Fruit fly (Drosophila melanogaster) whole organism, embryonic: Measurements from ENCODE around the gene CG13984.

Source experiments
- BEAF-32 ChIP-seq: fragments of 200-800 bp; sonication (Bioruptor generic); optimal IDR thresholded peaks from 3 replicates; lab custom pipeline; 2017; ENCODE audit warnings: missing biosample characterization, missing genetic modification characterization, mild to moderate bottlenecking, moderate library complexity, missing genetic modification reagents
- CG11093 ChIP-seq: fragments of 200-800 bp; sonication (Bioruptor generic); IDR thresholded peaks from 3 replicates; pipeline ENCODE4 v1.3.6; 2022; ENCODE audit warnings: missing biosample characterization, missing genetic modification characterization
- CG11504 ChIP-seq: fragments of 200-800 bp; sonication (Bioruptor generic); optimal IDR thresholded peaks from 3 replicates; lab custom pipeline; 2019; ENCODE audit warnings: missing biosample characterization, mild to moderate bottlenecking, missing genetic modification characterization, moderate library complexity
- CG12659 ChIP-seq: fragments of 200-800 bp; sonication (Bioruptor generic); optimal IDR thresholded peaks from 3 replicates; lab custom pipeline; 2017; ENCODE audit warnings: mild to moderate bottlenecking, missing biosample characterization, missing genetic modification reagents, missing genetic modification characterization
- CG13296 ChIP-seq: fragments of 200-800 bp; sonication (Bioruptor generic); optimal IDR thresholded peaks from 3 replicates; lab custom pipeline; 2018; ENCODE audit warnings: missing biosample characterization, mild to moderate bottlenecking, missing genetic modification characterization
- CG14667 ChIP-seq: fragments of 200-800 bp; sonication (Bioruptor generic); IDR thresholded peaks from 2 replicates; pipeline ENCODE4 v1.3.6; 2022; ENCODE audit warnings: missing biosample characterization, missing genetic modification characterization
- CG14860 ChIP-seq: fragments of 200-800 bp; sonication (Bioruptor generic); IDR thresholded peaks from 3 replicates; pipeline ENCODE4 v1.3.6; 2022; ENCODE audit warnings: missing biosample characterization, missing genetic modification characterization; ENCODE audit not compliant: partially characterized antibody
- CG16779 ChIP-seq: fragments of 200-800 bp; sonication (Bioruptor generic); IDR thresholded peaks from 2 replicates; pipeline ENCODE4 v1.3.6; 2022; ENCODE audit warnings: missing biosample characterization, missing genetic modification characterization
- CG16813 ChIP-seq: fragments of 200-800 bp; sonication (Bioruptor generic); IDR thresholded peaks from 3 replicates; pipeline ENCODE4 v1.3.6; 2022; ENCODE audit warnings: missing biosample characterization, missing genetic modification characterization; ENCODE audit not compliant: partially characterized antibody
- CG17186 ChIP-seq: fragments of 200-800 bp; sonication (Bioruptor generic); optimal IDR thresholded peaks from 3 replicates; lab custom pipeline; 2017; ENCODE audit warnings: missing biosample characterization, missing genetic modification reagents, missing genetic modification characterization
- CG2116 ChIP-seq: fragments of 200-800 bp; sonication (Bioruptor generic); optimal IDR thresholded peaks from 3 replicates; lab custom pipeline; 2018; ENCODE audit warnings: missing biosample characterization, mild to moderate bottlenecking, missing genetic modification characterization
- CG2678 ChIP-seq: fragments of 200-800 bp; sonication (Bioruptor generic); optimal IDR thresholded peaks from 3 replicates; lab custom pipeline; 2019; ENCODE audit warnings: missing biosample characterization, mild to moderate bottlenecking, missing genetic modification characterization, moderate library complexity
- CG31224 ChIP-seq: fragments of 200-800 bp; sonication (Bioruptor generic); IDR thresholded peaks from 2 replicates; pipeline ENCODE4 v1.3.6; 2022; ENCODE audit warnings: missing biosample characterization, missing genetic modification characterization
- CG33557 ChIP-seq: fragments of 200-800 bp; sonication (Bioruptor generic); optimal IDR thresholded peaks from 2 replicates; lab custom pipeline; 2019; ENCODE audit warnings: missing biosample characterization, mild to moderate bottlenecking, missing genetic modification characterization, moderate library complexity
- CG3995 ChIP-seq: fragments of 200-800 bp; sonication (Bioruptor generic); optimal IDR thresholded peaks from 3 replicates; lab custom pipeline; 2016; ENCODE audit warnings: missing biosample characterization, missing genetic modification characterization
- CG43689 ChIP-seq: fragments of 200-800 bp; sonication (Bioruptor generic); IDR thresholded peaks from 2 replicates; pipeline ENCODE4 v1.3.6; 2022; ENCODE audit warnings: missing biosample characterization, missing genetic modification characterization
- CG4820 ChIP-seq: fragments of 200-800 bp; sonication (Bioruptor generic); optimal IDR thresholded peaks from 3 replicates; lab custom pipeline; 2016; ENCODE audit warnings: missing biosample characterization, missing genetic modification characterization
- CG6791 ChIP-seq: fragments of 200-800 bp; sonication (Bioruptor generic); IDR thresholded peaks from 3 replicates; pipeline ENCODE4 v1.3.6; 2022; ENCODE audit warnings: missing biosample characterization, missing genetic modification characterization; ENCODE audit not compliant: partially characterized antibody
- CG7839 ChIP-seq: fragments of 200-800 bp; sonication (Bioruptor generic); optimal IDR thresholded peaks from 3 replicates; lab custom pipeline; 2018; ENCODE audit warnings: missing biosample characterization, mild to moderate bottlenecking, missing genetic modification characterization, moderate library complexity
- CG9437 ChIP-seq: fragments of 200-800 bp; sonication (Bioruptor generic); optimal IDR thresholded peaks from 2 replicates; lab custom pipeline; 2018; ENCODE audit warnings: missing biosample characterization, mild to moderate bottlenecking, missing genetic modification characterization
- CG9609 ChIP-seq: fragments of 200-800 bp; sonication (Bioruptor generic); optimal IDR thresholded peaks from 3 replicates; lab custom pipeline; 2016; ENCODE audit warnings: missing biosample characterization, missing genetic modification characterization
- Ets65A ChIP-seq: fragments of 200-800 bp; sonication (Bioruptor generic); peaks from one replicate; lab custom pipeline; 2016; ENCODE audit warnings: missing biosample characterization, missing genetic modification characterization
- Hmr ChIP-seq: fragments of 200-800 bp; sonication (Bioruptor generic); optimal IDR thresholded peaks from 3 replicates; lab custom pipeline; 2017; ENCODE audit warnings: mild to moderate bottlenecking, missing biosample characterization, missing genetic modification reagents, missing genetic modification characterization
- Hr51 ChIP-seq, 2 experiments: fragments of 200-800 bp; sonication (Bioruptor generic); optimal IDR thresholded peaks; 2 replicates in 1 of 2; 3 replicates in 1 of 2; lab custom pipeline; 2016 to 2018; ENCODE audit warnings: missing biosample characterization in 2 of 2, missing genetic modification characterization in 2 of 2, mild to moderate bottlenecking in 1 of 2, moderate library complexity in 1 of 2
- Lhr ChIP-seq: fragments of 200-800 bp; sonication (Bioruptor generic); optimal IDR thresholded peaks from 3 replicates; lab custom pipeline; 2017; ENCODE audit warnings: mild to moderate bottlenecking, missing biosample characterization, missing genetic modification reagents, missing genetic modification characterization
- Med ChIP-seq: fragments of 200-800 bp; sonication (Bioruptor generic); peaks from one replicate; lab custom pipeline; 2016; ENCODE audit warnings: missing biosample characterization, missing genetic modification characterization, mild to moderate bottlenecking, inconsistent platforms, moderate library complexity
- Nf-YC ChIP-seq: fragments of 200-800 bp; optimal IDR thresholded peaks from 3 replicates; lab custom pipeline; 2019; ENCODE audit warnings: missing biosample characterization, mild to moderate bottlenecking, missing genetic modification characterization, moderate library complexity
- Six4 ChIP-seq: fragments of 200-800 bp; sonication (Bioruptor generic); optimal IDR thresholded peaks from 2 replicates; lab custom pipeline; 2016; ENCODE audit warnings: missing biosample characterization, missing genetic modification characterization
- Xbp1 ChIP-seq: fragments of 200-800 bp; sonication (Bioruptor generic); optimal IDR thresholded peaks from 3 replicates; lab custom pipeline; 2016; ENCODE audit warnings: missing biosample characterization, mild to moderate bottlenecking, missing genetic modification characterization
- bowl ChIP-seq: fragments of 200-800 bp; sonication (Bioruptor generic); IDR thresholded peaks from 2 replicates; pipeline ENCODE4 v1.3.6; 2022; ENCODE audit warnings: missing biosample characterization, missing genetic modification characterization
- chinmo ChIP-seq: fragments of 200-800 bp; sonication (Bioruptor generic); IDR thresholded peaks from 4 replicates; pipeline ENCODE4 v1.3.6; 2022; ENCODE audit warnings: missing biosample characterization, missing genetic modification characterization; ENCODE audit not compliant: partially characterized antibody
- gcm2 ChIP-seq: fragments of 200-800 bp; sonication (Bioruptor generic); optimal IDR thresholded peaks from 2 replicates; lab custom pipeline; 2016; ENCODE audit warnings: missing biosample characterization, missing genetic modification characterization
- jigr1 ChIP-seq: fragments of 200-800 bp; sonication (Bioruptor generic); IDR thresholded peaks from 3 replicates; pipeline ENCODE4 v1.3.6; 2022; ENCODE audit warnings: missing biosample characterization, missing genetic modification characterization
- ken ChIP-seq: fragments of 200-800 bp; sonication (Bioruptor generic); IDR thresholded peaks from 3 replicates; pipeline ENCODE4 v1.3.6; 2022; ENCODE audit warnings: missing biosample characterization, missing genetic modification characterization
- knrl ChIP-seq: fragments of 200-800 bp; sonication (Bioruptor generic); IDR thresholded peaks from 3 replicates; pipeline ENCODE4 v1.3.6; 2022; ENCODE audit warnings: missing biosample characterization, missing genetic modification characterization; ENCODE audit not compliant: partially characterized antibody
- maf-S ChIP-seq: fragments of 200-800 bp; sonication (Bioruptor generic); optimal IDR thresholded peaks from 2 replicates; lab custom pipeline; 2016; ENCODE audit warnings: missing biosample characterization, missing genetic modification characterization
- mam ChIP-seq: fragments of 200-800 bp; sonication (Bioruptor generic); optimal IDR thresholded peaks from 3 replicates; lab custom pipeline; 2016; ENCODE audit warnings: missing biosample characterization, missing genetic modification characterization
- nerfin-2 ChIP-seq: fragments of 200-800 bp; sonication (Bioruptor generic); IDR thresholded peaks from 2 replicates; pipeline ENCODE4 v1.3.6; 2022; ENCODE audit warnings: missing biosample characterization, missing genetic modification characterization; ENCODE audit not compliant: partially characterized antibody
- prd ChIP-seq, 3 experiments: fragments of >200 bp in 2 of 3; fragments of 200-800 bp in 1 of 3; sonication (Bioruptor generic) in 1 of 3; optimal IDR thresholded peaks in 2 of 3; IDR thresholded peaks in 1 of 3; 2 replicates in 2 of 3; 3 replicates in 1 of 3; pipeline versions ENCODE4 v1.3.6 to Lab custom; 2017 to 2022; ENCODE audit warnings: missing biosample characterization in 1 of 3, missing genetic modification characterization in 1 of 3
- ranshi ChIP-seq: fragments of 200-800 bp; sonication (Bioruptor generic); IDR thresholded peaks from 2 replicates; pipeline ENCODE4 v1.3.6; 2022; ENCODE audit warnings: missing biosample characterization, missing genetic modification characterization
- repo ChIP-seq: fragments of 200-800 bp; sonication (Bioruptor generic); optimal IDR thresholded peaks from 2 replicates; lab custom pipeline; 2016; ENCODE audit warnings: missing biosample characterization, missing genetic modification characterization
- rib ChIP-seq: fragments of 200-800 bp; sonication (Bioruptor generic); IDR thresholded peaks from 2 replicates; pipeline ENCODE4 v1.3.6; 2022; ENCODE audit warnings: missing biosample characterization, missing genetic modification characterization
- salm ChIP-seq: fragments of 200-800 bp; sonication (Bioruptor generic); optimal IDR thresholded peaks from 2 replicates; lab custom pipeline; 2018; ENCODE audit warnings: missing biosample characterization, mild to moderate bottlenecking, missing genetic modification characterization
- stc ChIP-seq: fragments of 200-800 bp; sonication (Bioruptor generic); IDR thresholded peaks from 2 replicates; pipeline ENCODE4 v1.3.6; 2022; ENCODE audit warnings: missing biosample characterization, missing genetic modification characterization
- stwl ChIP-seq: fragments of 200-800 bp; sonication (Bioruptor generic); optimal IDR thresholded peaks from 3 replicates; lab custom pipeline; 2018; ENCODE audit warnings: missing biosample characterization, mild to moderate bottlenecking, missing genetic modification characterization, moderate library complexity
- tna ChIP-seq: fragments of 200-800 bp; sonication (Bioruptor generic); IDR thresholded peaks from 2 replicates; pipeline ENCODE4 v1.3.6; 2022; ENCODE audit warnings: missing biosample characterization, missing genetic modification characterization; ENCODE audit not compliant: partially characterized antibody
- vvl ChIP-seq: fragments of 200-800 bp; sonication (Bioruptor generic); IDR thresholded peaks from 2 replicates; pipeline ENCODE4 v1.3.6; 2022; ENCODE audit warnings: missing biosample characterization, missing genetic modification characterization

Gene CG13984

DNA sequence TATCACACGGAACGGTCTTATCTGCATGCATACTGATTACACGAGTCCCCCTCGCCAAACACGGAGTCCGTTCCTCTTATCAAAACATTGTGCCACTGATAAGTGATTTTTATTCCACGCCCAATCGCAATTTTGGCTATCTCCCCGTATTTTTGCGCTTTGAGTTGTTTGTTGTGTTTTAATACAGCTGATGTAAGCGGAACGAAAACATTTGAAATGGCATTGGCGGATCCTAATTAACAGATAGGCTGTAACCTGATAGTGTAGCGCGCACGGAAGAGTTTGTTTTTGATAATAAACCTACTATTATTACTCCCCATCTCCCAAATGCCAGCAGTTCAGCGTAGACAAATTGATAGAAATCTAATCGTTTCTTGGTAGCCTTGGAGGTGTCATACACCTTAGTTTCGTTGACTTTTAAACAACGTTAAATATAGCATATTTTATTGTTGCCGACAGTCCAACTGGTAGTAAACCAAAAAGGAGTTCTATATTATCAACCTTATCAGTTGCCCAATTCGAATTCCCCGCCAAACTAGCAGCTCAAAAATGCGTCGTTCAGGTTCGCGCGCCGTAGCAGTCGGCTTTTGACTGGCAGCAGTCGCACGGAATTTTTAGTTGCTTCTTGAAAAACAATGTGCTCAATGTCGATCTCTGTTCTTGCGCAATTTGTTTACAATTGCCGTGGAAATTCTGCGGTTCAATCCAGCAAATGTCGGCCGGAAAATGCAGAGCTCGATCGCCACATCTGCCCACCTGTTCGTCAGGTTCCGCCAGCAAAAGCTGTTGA, 34.7 kb downstream of the CG13984 start (continued):
- TF ChIP-seq CG9437 (peak; percentile 40), CG16813 (GFP tag; lab: Robert Waterston, UW) (no peak), rib (GFP tag; lab: Robert Waterston, UW) (peak; percentile 68), CG2116 (GFP tag; lab: Kevin White, UChicago) (peak; percentile 49), gcm2 (GFP tag; lab: Kevin White, UChicago) (no peak), jigr1 (no peak), ken (GFP tag; lab: Robert Waterston, UW) (0 out of 3 replicates have a peak, but pooled peaks have one; percentile 19), CG17186 (GFP tag; lab: Kevin White, UChicago) (peak; percentile 77), CG6791 (GFP tag; lab: Robert Waterston, UW) (peak; percentile 60; the same call in 2 of the 3 replicates), BEAF-32 (peak; percentile 33), knrl (GFP tag; lab: Robert Waterston, UW) (peak; percentile 36; the same call in 1 of the 3 replicates), CG43689 (GFP tag; lab: Robert Waterston, UW) (no peak), CG31224 (no peak), Hr51 (GFP tag; optimal IDR thresholded peaks at IDR 0.05; lab: Kevin White, UChicago) (no peak), CG14860 (GFP tag; lab: Robert Waterston, UW) (no peak), Med (GFP tag; lab: Kevin White, UChicago) (peak; percentile 86), Hmr (GFP tag; lab: Kevin White, UChicago) (peak; percentile 2), CG11093 (GFP tag; lab: Robert Waterston, UW) (no peak), Nf-YC (tag; lab: Kevin White, UChicago) (peak; percentile 26), CG4820 (no peak), Six4 (GFP tag; lab: Kevin White, UChicago) (no peak), Ets65A (peak; percentile 49), stwl (peak; percentile 65), mam (no peak), CG16779 (GFP tag; lab: Robert Waterston, UW) (0 out of 2 replicates have a peak, but pooled peaks have one; percentile 31), stc (GFP tag; lab: Robert Waterston, UW) (no peak), prd (optimal IDR thresholded peaks at IDR 0.05; lab: Kevin White, UChicago) (no peak), prd (GFP tag; IDR thresholded peaks at IDR 0.05; lab: Robert Waterston, UW) (no peak), CG33557 (GFP tag; lab: Kevin White, UChicago) (no peak), maf-S (GFP tag; lab: Kevin White, UChicago) (no peak), chinmo (0 out of 4 replicates have a peak, but pooled peaks have one; percentile 19), repo (peak; percentile 9), CG2678 (tag; lab: Kevin White, UChicago) (peak; percentile 3), nerfin-2 (GFP tag; lab: Robert Waterston, UW) (no peak), ranshi (peak; percentile 47; the same call in 1 of the 2 replicates), salm (tag; lab: Kevin White, UChicago) (no peak), CG11504 (no peak), CG7839 (peak; percentile 13), CG9609 (GFP tag; lab: Kevin White, UChicago) (no peak), tna (GFP tag; lab: Robert Waterston, UW) (no peak), vvl (peak; percentile 68), CG12659 (GFP tag; lab: Kevin White, UChicago) (peak; percentile 2), Xbp1 (GFP tag; lab: Kevin White, UChicago) (peak; percentile 12), CG13296 (GFP tag; lab: Kevin White, UChicago) (peak; percentile 21), Lhr (GFP tag; lab: Kevin White, UChicago) (peak; percentile 16), CG3995 (no peak), bowl (GFP tag; lab: Robert Waterston, UW) (0 out of 2 replicates have a peak, but pooled peaks have one; percentile 12), CG14667 (GFP tag; lab: Robert Waterston, UW) (no peak)
